Worm (Caenorhabditis elegans): Measurements from ENCODE around the gene sgo-1.

Gene sgo-1

ce11 chrIV:7796432-7797113 lies at the start of gene sgo-1:
sgo-1 (minus strand) TSS chrIV:7796482.
- TF ChIP-seq ref-1 (GFP tag; conservative IDR thresholded peaks at IDR 0.05) (no peak), ztf-23 (GFP tag; IDR thresholded peaks at IDR 0.05) (no peak), cog-1 (tag; optimal IDR thresholded peaks at IDR 0.05) (no peak), ztf-29 (GFP tag; IDR thresholded peaks at IDR 0.05) (no peak), tab-1 (GFP tag; IDR thresholded peaks at IDR 0.05) (no peak), med-1 (GFP tag; optimal IDR thresholded peaks at IDR 0.05; ENCODE audit: insufficient read depth) (no peak), T22C8.4 (GFP tag; IDR thresholded peaks at IDR 0.05) (no peak), klf-2 (GFP tag; conservative IDR thresholded peaks at IDR 0.05) (no peak), flt-1 (GFP tag; IDR thresholded peaks at IDR 0.05) (no peak)

ce11 chrIV:7845585-7845984 lies 49.3 kb upstream of the sgo-1 start:
- TF ChIP-seq T22C8.4 (GFP tag; IDR thresholded peaks at IDR 0.05) = no peak
- 0 out of 2 replicates have a peak, but pooled peaks have one; percentile 42 for TF ChIP-seq ztf-29 (GFP tag; IDR thresholded peaks at IDR 0.05)
- TF ChIP-seq klf-2 (GFP tag; conservative IDR thresholded peaks at IDR 0.05) = no peak
- no peak for TF ChIP-seq med-1 (GFP tag; optimal IDR thresholded peaks at IDR 0.05; ENCODE audit: insufficient read depth)
- TF ChIP-seq cog-1 (tag; optimal IDR thresholded peaks at IDR 0.05) = peak; percentile 80
- 0 out of 2 replicates have a peak, but pooled peaks have one; percentile 50 for TF ChIP-seq ztf-23 (GFP tag; IDR thresholded peaks at IDR 0.05)
- TF ChIP-seq flt-1 (GFP tag; IDR thresholded peaks at IDR 0.05) = no peak; the same call in 1 of the 2 replicates

- TF ChIP-seq T22C8.4 (GFP tag; IDR thresholded peaks at IDR 0.05) (no peak), cog-1 (tag; optimal IDR thresholded peaks at IDR 0.05) (no peak), ref-1 (GFP tag; conservative IDR thresholded peaks at IDR 0.05) (no peak), ztf-29 (GFP tag; IDR thresholded peaks at IDR 0.05) (no peak), med-1 (GFP tag; optimal IDR thresholded peaks at IDR 0.05; ENCODE audit: insufficient read depth) (no peak), ztf-23 (GFP tag; IDR thresholded peaks at IDR 0.05) (no peak), tab-1 (GFP tag; IDR thresholded peaks at IDR 0.05) (no peak), flt-1 (GFP tag; IDR thresholded peaks at IDR 0.05) (no peak), klf-2 (GFP tag; conservative IDR thresholded peaks at IDR 0.05) (no peak)
These were observed 48.2 kb upstream of the sgo-1 start for ce11 chrIV:7844333-7844973.

ce11 chrIV:7841218-7841617 lies 44.9 kb upstream of the sgo-1 start:
- TF ChIP-seq flt-1 (GFP tag; IDR thresholded peaks at IDR 0.05) (no peak), ref-1 (GFP tag; conservative IDR thresholded peaks at IDR 0.05) (no peak), ztf-23 (GFP tag; IDR thresholded peaks at IDR 0.05) (no peak)

- TF ChIP-seq T22C8.4 (GFP tag; IDR thresholded peaks at IDR 0.05) = no peak
- no peak for TF ChIP-seq ref-1 (GFP tag; conservative IDR thresholded peaks at IDR 0.05)
These were observed 43.6 kb upstream of the sgo-1 start for ce11 chrIV:7839923-7840322.

ce11 chrIV:7838426-7838825 lies 42.1 kb upstream of the sgo-1 start, which contains the start of gene C06A6.7:
C06A6.7 (minus strand) TSS chrIV:7838526.
- TF ChIP-seq T22C8.4 (GFP tag; IDR thresholded peaks at IDR 0.05) (no peak), med-1 (GFP tag; optimal IDR thresholded peaks at IDR 0.05; ENCODE audit: insufficient read depth) (no peak), ztf-23 (GFP tag; IDR thresholded peaks at IDR 0.05) (no peak), flt-1 (GFP tag; IDR thresholded peaks at IDR 0.05) (no peak), klf-2 (GFP tag; conservative IDR thresholded peaks at IDR 0.05) (no peak), ztf-29 (GFP tag; IDR thresholded peaks at IDR 0.05) (no peak), cog-1 (tag; optimal IDR thresholded peaks at IDR 0.05) (no peak), ref-1 (GFP tag; conservative IDR thresholded peaks at IDR 0.05) (no peak), tab-1 (GFP tag; IDR thresholded peaks at IDR 0.05) (no peak)

ce11 chrIV:7836491-7836890 lies 40.2 kb upstream of the sgo-1 start:
- no peak for TF ChIP-seq flt-1 (GFP tag; IDR thresholded peaks at IDR 0.05)
- no peak for TF ChIP-seq T22C8.4 (GFP tag; IDR thresholded peaks at IDR 0.05)

- TF ChIP-seq T22C8.4 (GFP tag; IDR thresholded peaks at IDR 0.05) (no peak), cog-1 (tag; optimal IDR thresholded peaks at IDR 0.05) (no peak), ztf-29 (GFP tag; IDR thresholded peaks at IDR 0.05) (no peak), med-1 (GFP tag; optimal IDR thresholded peaks at IDR 0.05; ENCODE audit: insufficient read depth) (no peak), tab-1 (GFP tag; IDR thresholded peaks at IDR 0.05) (no peak), flt-1 (GFP tag; IDR thresholded peaks at IDR 0.05) (no peak), ref-1 (GFP tag; conservative IDR thresholded peaks at IDR 0.05) (no peak), ztf-23 (GFP tag; IDR thresholded peaks at IDR 0.05) (no peak), klf-2 (GFP tag; conservative IDR thresholded peaks at IDR 0.05) (no peak)
These were observed 39.7 kb upstream of the sgo-1 start for ce11 chrIV:7836030-7836429.

ce11 chrIV:7834625-7835228 lies 38.4 kb upstream of the sgo-1 start, which contains the start of gene erp-44.2:
erp-44.2 (minus strand) TSS chrIV:7834675.
- no peak for TF ChIP-seq med-1 (GFP tag; optimal IDR thresholded peaks at IDR 0.05; ENCODE audit: insufficient read depth)
- no peak for TF ChIP-seq T22C8.4 (GFP tag; IDR thresholded peaks at IDR 0.05)
- TF ChIP-seq cog-1 (tag; optimal IDR thresholded peaks at IDR 0.05) = no peak
- no peak for TF ChIP-seq ztf-29 (GFP tag; IDR thresholded peaks at IDR 0.05)
- no peak for TF ChIP-seq tab-1 (GFP tag; IDR thresholded peaks at IDR 0.05)
- TF ChIP-seq flt-1 (GFP tag; IDR thresholded peaks at IDR 0.05) = no peak
- no peak for TF ChIP-seq klf-2 (GFP tag; conservative IDR thresholded peaks at IDR 0.05)

- TF ChIP-seq ztf-23 (GFP tag; IDR thresholded peaks at IDR 0.05) = no peak
- no peak for TF ChIP-seq cog-1 (tag; optimal IDR thresholded peaks at IDR 0.05)
- TF ChIP-seq med-1 (GFP tag; optimal IDR thresholded peaks at IDR 0.05; ENCODE audit: insufficient read depth) = no peak
- no peak for TF ChIP-seq ref-1 (GFP tag; conservative IDR thresholded peaks at IDR 0.05)
- no peak for TF ChIP-seq T22C8.4 (GFP tag; IDR thresholded peaks at IDR 0.05)
- TF ChIP-seq klf-2 (GFP tag; conservative IDR thresholded peaks at IDR 0.05) = no peak
- TF ChIP-seq ztf-29 (GFP tag; IDR thresholded peaks at IDR 0.05) = no peak
- no peak for TF ChIP-seq flt-1 (GFP tag; IDR thresholded peaks at IDR 0.05)
- TF ChIP-seq tab-1 (GFP tag; IDR thresholded peaks at IDR 0.05) = no peak
These were observed 33.9 kb upstream of the sgo-1 start, which contains the start of gene mvb-12 for ce11 chrIV:7830151-7830550. mvb-12 (plus strand) TSS chrIV:7830525.

Measured in whole organism, midembryonic.